Worm (Caenorhabditis elegans) whole organism, L3 larva: ENCODE results near the gene R12G8.1.
A peak's percentile ranks its signal among the peaks of the same experiment; 100 is the strongest.

Source experiments
- R02D3.7 ChIP-seq: fragments of 150-350 bp; optimal IDR thresholded peaks from 2 replicates; lab custom pipeline; 2014; ENCODE audit warnings: missing biosample characterization, missing genetic modification characterization
- ZK546.5 ChIP-seq: sonication (generic microtip); optimal IDR thresholded peaks from 2 replicates; lab custom pipeline; 2017; ENCODE audit warnings: missing biosample characterization, missing genetic modification characterization
- ama-1 ChIP-seq: fragments of 150-350 bp; optimal IDR thresholded peaks from 2 replicates; lab custom pipeline; 2018
- ceh-16 ChIP-seq: sonication (generic microtip); optimal IDR thresholded peaks from 2 replicates; lab custom pipeline; 2017; ENCODE audit warnings: missing biosample characterization, missing genetic modification characterization
- ceh-28 ChIP-seq: fragments of 150-350 bp; optimal IDR thresholded peaks from 2 replicates; lab custom pipeline; 2014; ENCODE audit warnings: missing biosample characterization, missing genetic modification reagents, missing genetic modification characterization
- ceh-82 ChIP-seq: fragments of 150-350 bp; optimal IDR thresholded peaks from 2 replicates; lab custom pipeline; 2014; ENCODE audit warnings: missing biosample characterization, missing genetic modification characterization
- daf-12 ChIP-seq: fragments of 150-350 bp; optimal IDR thresholded peaks from 2 replicates; lab custom pipeline; 2014; ENCODE audit warnings: missing biosample characterization, missing genetic modification reagents, missing genetic modification characterization
- egl-27 ChIP-seq: sonication (generic microtip); optimal IDR thresholded peaks from 4 replicates; lab custom pipeline; 2017; ENCODE audit warnings: missing biosample characterization, missing genetic modification reagents, missing genetic modification characterization
- egl-5 ChIP-seq: fragments of 150-350 bp; optimal IDR thresholded peaks from 2 replicates; lab custom pipeline; 2017; ENCODE audit warnings: missing biosample characterization, missing genetic modification reagents, missing genetic modification characterization, inconsistent platforms
- elt-2 ChIP-seq: sonication (generic microtip); optimal IDR thresholded peaks from 2 replicates; lab custom pipeline; 2016; ENCODE audit warnings: missing genetic modification reagents, mild to moderate bottlenecking, missing genetic modification characterization, missing compliant biosample characterization
- elt-3 ChIP-seq, 3 experiments: fragments of 150-350 bp in 1 of 3; sonication (generic microtip) in 2 of 3; optimal IDR thresholded peaks; 2 replicates in 2 of 3; 4 replicates in 1 of 3; lab custom pipeline; 2014 to 2017; ENCODE audit warnings: missing biosample characterization in 3 of 3, missing genetic modification characterization in 3 of 3
- eor-1 ChIP-seq, 2 experiments: fragments of 150-350 bp; optimal IDR thresholded peaks; 2 replicates each; lab custom pipeline; 2014 to 2018; ENCODE audit warnings: missing biosample characterization in 2 of 2, missing genetic modification characterization in 2 of 2
- fkh-10 ChIP-seq: sonication (generic microtip); optimal IDR thresholded peaks from 2 replicates; lab custom pipeline; 2017; ENCODE audit warnings: missing biosample characterization, missing genetic modification reagents, missing genetic modification characterization
- fkh-2 ChIP-seq: fragments of 150-350 bp; optimal IDR thresholded peaks from 2 replicates; lab custom pipeline; 2014; ENCODE audit warnings: missing biosample characterization, missing genetic modification reagents, missing genetic modification characterization
- fos-1 ChIP-seq: fragments of 150-350 bp; optimal IDR thresholded peaks from 2 replicates; lab custom pipeline; 2014; ENCODE audit warnings: missing biosample characterization, missing genetic modification characterization
- jun-1 ChIP-seq: fragments of 150-350 bp; optimal IDR thresholded peaks from 2 replicates; lab custom pipeline; 2014; ENCODE audit warnings: missing biosample characterization, missing genetic modification reagents, missing genetic modification characterization
- lin-15B ChIP-seq: fragments of 150-350 bp; optimal IDR thresholded peaks from 2 replicates; lab custom pipeline; 2014; ENCODE audit warnings: missing biosample characterization, missing genetic modification characterization
- lin-39 ChIP-seq: fragments of 150-350 bp; optimal IDR thresholded peaks from 2 replicates; lab custom pipeline; 2018; ENCODE audit warnings: missing biosample characterization, missing genetic modification reagents, missing genetic modification characterization
- mml-1 ChIP-seq: fragments of 150-350 bp; sonication (generic microtip); optimal IDR thresholded peaks from 3 replicates; lab custom pipeline; 2014; ENCODE audit warnings: missing biosample characterization, missing genetic modification characterization
- nfya-1 ChIP-seq: sonication (generic microtip); optimal IDR thresholded peaks from 2 replicates; lab custom pipeline; 2017; ENCODE audit warnings: missing genetic modification characterization, mild to moderate bottlenecking, missing compliant biosample characterization, antibody characterized with exemption, moderate library complexity; ENCODE audit not compliant: insufficient read depth
- nhr-11 ChIP-seq: fragments of 150-350 bp; optimal IDR thresholded peaks from 2 replicates; lab custom pipeline; 2014; ENCODE audit warnings: missing biosample characterization, missing genetic modification characterization
- nhr-23 ChIP-seq: fragments of 150-350 bp; optimal IDR thresholded peaks from 2 replicates; lab custom pipeline; 2014; ENCODE audit warnings: missing biosample characterization, missing genetic modification reagents, missing genetic modification characterization
- nhr-237 ChIP-seq: fragments of 150-350 bp; optimal IDR thresholded peaks from 2 replicates; lab custom pipeline; 2014; ENCODE audit warnings: missing biosample characterization, missing genetic modification characterization
- nhr-25 ChIP-seq: sonication (generic microtip); optimal IDR thresholded peaks from 2 replicates; lab custom pipeline; 2017; ENCODE audit warnings: missing biosample characterization, missing genetic modification characterization
- nhr-28 ChIP-seq: fragments of 150-350 bp; optimal IDR thresholded peaks from 2 replicates; lab custom pipeline; 2014; ENCODE audit warnings: missing biosample characterization, missing genetic modification characterization
- nhr-76 ChIP-seq: fragments of 150-350 bp; sonication (generic microtip); optimal IDR thresholded peaks from 5 replicates; lab custom pipeline; 2014; ENCODE audit warnings: missing biosample characterization, missing genetic modification characterization
- nhr-77 ChIP-seq: fragments of 150-350 bp; optimal IDR thresholded peaks from 2 replicates; lab custom pipeline; 2014; ENCODE audit warnings: missing biosample characterization, missing genetic modification characterization
- pqm-1 ChIP-seq: fragments of 150-350 bp; optimal IDR thresholded peaks from 2 replicates; lab custom pipeline; 2017; ENCODE audit warnings: missing biosample characterization, missing genetic modification characterization, inconsistent platforms
- skn-1 ChIP-seq: fragments of 150-350 bp; optimal IDR thresholded peaks from 2 replicates; lab custom pipeline; 2014; ENCODE audit warnings: missing biosample characterization, missing genetic modification characterization
- tbx-2 ChIP-seq: sonication (generic microtip); optimal IDR thresholded peaks from 2 replicates; lab custom pipeline; 2016; ENCODE audit warnings: mild to moderate bottlenecking, missing genetic modification characterization, missing compliant biosample characterization
- unc-62 ChIP-seq: fragments of 150-350 bp; sonication (generic microtip); optimal IDR thresholded peaks from 4 replicates; lab custom pipeline; 2014; ENCODE audit warnings: missing biosample characterization, missing genetic modification reagents, missing genetic modification characterization
- zag-1 ChIP-seq: fragments of 150-350 bp; optimal IDR thresholded peaks from 2 replicates; lab custom pipeline; 2014; ENCODE audit warnings: missing biosample characterization, missing genetic modification characterization
- ztf-11 ChIP-seq: fragments of 150-350 bp; optimal IDR thresholded peaks from 2 replicates; lab custom pipeline; 2014; ENCODE audit warnings: missing biosample characterization, missing genetic modification characterization
- ztf-4 ChIP-seq: fragments of 150-350 bp; optimal IDR thresholded peaks from 2 replicates; lab custom pipeline; 2014; ENCODE audit warnings: missing biosample characterization, missing genetic modification characterization

R12G8.1 gene

ce11 chrV:17749181-17749580 is at the start of gene R12G8.1:
TSS of gene R12G8.1 (minus strand) at chrV:17749243.
- TF ChIP-seq ZK546.5 (no peak), pqm-1 (tag; lab: Kevin White, UChicago) (no peak), ama-1 (no peak), fkh-10 (GFP tag; lab: Kevin White, UChicago) (peak; percentile 79), mml-1 (tag; lab: Kevin White, UChicago) (no peak)

DNA sequence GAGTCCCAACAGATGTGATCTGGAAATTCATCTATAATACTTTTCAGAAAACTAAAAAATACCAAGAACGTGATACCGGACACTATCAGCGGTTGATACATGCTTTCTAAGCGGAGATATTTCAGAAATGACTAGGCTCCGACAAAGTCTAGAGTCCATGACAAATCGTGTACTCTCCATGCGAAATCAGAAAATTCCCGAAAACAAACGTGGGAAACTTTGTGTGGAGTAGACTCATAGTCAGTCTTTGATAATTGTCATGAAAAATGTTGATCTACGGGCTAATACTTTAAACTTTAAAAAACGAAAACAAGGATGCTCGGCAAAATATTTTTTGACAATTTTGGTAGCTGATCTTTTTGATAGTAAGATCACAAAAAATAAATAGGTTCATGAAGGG is 49.7 kb upstream of the R12G8.1 start, which contains the start of gene srx-18:
TSS of gene srx-18 (minus strand) at position 101 of the 400 bp plus-strand sequence.
- TF ChIP-seq ztf-11 (tag; lab: Kevin White, UChicago) (no peak), mml-1 (tag; lab: Kevin White, UChicago) (no peak), jun-1 (no peak), nhr-11 (tag; lab: Kevin White, UChicago) (no peak), zag-1 (tag; lab: Kevin White, UChicago) (no peak), egl-27 (tag; lab: Kevin White, UChicago) (no peak), fkh-2 (tag; lab: Kevin White, UChicago) (no peak), nhr-23 (tag; lab: Kevin White, UChicago) (no peak), nhr-25 (no peak), elt-3 (tag; optimal IDR thresholded peaks at IDR 0.05; lab: Kevin White, UChicago) (no peak), ceh-28 (tag; lab: Kevin White, UChicago) (no peak), eor-1 (tag; optimal IDR thresholded peaks at IDR 0.05; lab: Kevin White, UChicago) (no peak), R02D3.7 (no peak), lin-39 (tag; lab: Kevin White, UChicago) (no peak), nhr-28 (no peak), ceh-16 (tag; lab: Kevin White, UChicago) (no peak)
- TF ChIP-seq, all 47 proteins: peak for 0

ce11 chrV:17795655-17796054 is 46.6 kb upstream of the R12G8.1 start, which contains the start of gene srh-288:
TSS of gene srh-288 (minus strand) at chrV:17795755.
- TF ChIP-seq mml-1 (tag; lab: Kevin White, UChicago), result no peak
- TF ChIP-seq skn-1, result no peak
- no peak for TF ChIP-seq ztf-11 (tag; lab: Kevin White, UChicago)
- TF ChIP-seq fkh-2 (tag; lab: Kevin White, UChicago), result no peak
- TF ChIP-seq egl-5 (tag; lab: Kevin White, UChicago), result no peak

- TF ChIP-seq nhr-76 (tag; lab: Kevin White, UChicago) (no peak), daf-12 (tag; lab: Kevin White, UChicago) (no peak), elt-2 (no peak), ceh-82 (tag; lab: Kevin White, UChicago) (no peak), jun-1 (no peak), mml-1 (tag; lab: Kevin White, UChicago) (no peak), fkh-10 (GFP tag; lab: Kevin White, UChicago) (no peak), nhr-77 (tag; lab: Kevin White, UChicago) (no peak), nfya-1 (no peak), lin-15B (tag; lab: Kevin White, UChicago) (no peak), fos-1 (tag; lab: Kevin White, UChicago) (no peak), pqm-1 (tag; lab: Kevin White, UChicago) (no peak), skn-1 (no peak), ztf-4 (tag; lab: Kevin White, UChicago) (no peak), egl-5 (tag; lab: Kevin White, UChicago) (no peak), tbx-2 (tag; lab: Kevin White, UChicago) (no peak), nhr-237 (tag; lab: Kevin White, UChicago) (no peak), unc-62 (GFP tag; lab: Kevin White, UChicago) (no peak), zag-1 (tag; lab: Kevin White, UChicago) (no peak)
These were observed 44.9 kb upstream of the R12G8.1 start, which contains the start of gene srh-289 for ce11 chrV:17793986-17794385. TSS of gene srh-289 (minus strand) at chrV:17794086.

DNA sequence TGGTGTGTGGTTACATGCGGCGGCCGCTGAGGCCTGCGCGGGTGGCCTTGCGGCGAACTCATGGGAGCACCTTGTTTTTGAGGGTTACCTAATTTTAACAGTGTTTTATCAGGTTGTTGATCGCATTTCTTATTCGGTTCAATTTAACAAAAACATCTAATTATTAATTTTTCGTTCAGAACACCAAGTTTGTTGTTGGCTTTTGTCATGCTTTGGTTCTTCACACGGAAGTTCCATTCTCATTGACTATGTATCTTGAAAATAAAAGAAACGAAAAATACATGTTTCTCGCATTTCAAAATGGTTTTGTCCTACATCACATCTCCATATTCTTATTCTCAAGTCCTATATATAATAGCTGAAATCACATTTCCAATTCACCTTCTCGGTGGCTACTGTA is 41.1 kb upstream of the R12G8.1 start, which contains the start of gene srh-290:
TSS of gene srh-290 (plus strand) at position 301 of the 400 bp plus-strand sequence.
- TF ChIP-seq daf-12 (tag; lab: Kevin White, UChicago) (no peak), fkh-2 (tag; lab: Kevin White, UChicago) (no peak)
- TF ChIP-seq, all 47 proteins: peak for 0
